Worm (Caenorhabditis elegans) whole organism, L3 larva: ENCODE results near the gene ets-5.

ENCODE experiments used
- R02D3.7 ChIP-seq: fragments of 150-350 bp; optimal IDR thresholded peaks from 2 replicates; lab custom pipeline; 2014; ENCODE audit warnings: missing biosample characterization, missing genetic modification characterization
- ZK546.5 ChIP-seq: sonication (generic microtip); optimal IDR thresholded peaks from 2 replicates; lab custom pipeline; 2017; ENCODE audit warnings: missing biosample characterization, missing genetic modification characterization
- aly-2 ChIP-seq: fragments of 150-350 bp; optimal IDR thresholded peaks from 2 replicates; lab custom pipeline; 2014; ENCODE audit warnings: missing biosample characterization, missing genetic modification characterization
- ama-1 ChIP-seq: fragments of 150-350 bp; optimal IDR thresholded peaks from 2 replicates; lab custom pipeline; 2018
- ceh-16 ChIP-seq: sonication (generic microtip); optimal IDR thresholded peaks from 2 replicates; lab custom pipeline; 2017; ENCODE audit warnings: missing biosample characterization, missing genetic modification characterization
- ceh-28 ChIP-seq: fragments of 150-350 bp; optimal IDR thresholded peaks from 2 replicates; lab custom pipeline; 2014; ENCODE audit warnings: missing biosample characterization, missing genetic modification reagents, missing genetic modification characterization
- ceh-82 ChIP-seq: fragments of 150-350 bp; optimal IDR thresholded peaks from 2 replicates; lab custom pipeline; 2014; ENCODE audit warnings: missing biosample characterization, missing genetic modification characterization
- ceh-9 ChIP-seq: sonication (generic microtip); optimal IDR thresholded peaks from 2 replicates; lab custom pipeline; 2018; ENCODE audit warnings: missing biosample characterization, missing genetic modification characterization
- daf-12 ChIP-seq: fragments of 150-350 bp; optimal IDR thresholded peaks from 2 replicates; lab custom pipeline; 2014; ENCODE audit warnings: missing biosample characterization, missing genetic modification reagents, missing genetic modification characterization
- egl-27 ChIP-seq: sonication (generic microtip); optimal IDR thresholded peaks from 4 replicates; lab custom pipeline; 2017; ENCODE audit warnings: missing biosample characterization, missing genetic modification reagents, missing genetic modification characterization
- egl-5 ChIP-seq: fragments of 150-350 bp; optimal IDR thresholded peaks from 2 replicates; lab custom pipeline; 2017; ENCODE audit warnings: missing biosample characterization, missing genetic modification reagents, missing genetic modification characterization, inconsistent platforms
- elt-1 ChIP-seq: fragments of 150-350 bp; optimal IDR thresholded peaks from 2 replicates; lab custom pipeline; 2014; ENCODE audit warnings: missing biosample characterization, missing genetic modification characterization
- elt-2 ChIP-seq: sonication (generic microtip); optimal IDR thresholded peaks from 2 replicates; lab custom pipeline; 2016; ENCODE audit warnings: missing genetic modification reagents, mild to moderate bottlenecking, missing genetic modification characterization, missing compliant biosample characterization
- elt-3 ChIP-seq, 3 experiments: fragments of 150-350 bp in 1 of 3; sonication (generic microtip) in 2 of 3; optimal IDR thresholded peaks; 2 replicates in 2 of 3; 4 replicates in 1 of 3; lab custom pipeline; 2014 to 2017; ENCODE audit warnings: missing biosample characterization in 3 of 3, missing genetic modification characterization in 3 of 3
- eor-1 ChIP-seq, 2 experiments: fragments of 150-350 bp; optimal IDR thresholded peaks; 2 replicates each; lab custom pipeline; 2014 to 2018; ENCODE audit warnings: missing biosample characterization in 2 of 2, missing genetic modification characterization in 2 of 2
- fkh-10 ChIP-seq: sonication (generic microtip); optimal IDR thresholded peaks from 2 replicates; lab custom pipeline; 2017; ENCODE audit warnings: missing biosample characterization, missing genetic modification reagents, missing genetic modification characterization
- fkh-2 ChIP-seq: fragments of 150-350 bp; optimal IDR thresholded peaks from 2 replicates; lab custom pipeline; 2014; ENCODE audit warnings: missing biosample characterization, missing genetic modification reagents, missing genetic modification characterization
- fos-1 ChIP-seq: fragments of 150-350 bp; optimal IDR thresholded peaks from 2 replicates; lab custom pipeline; 2014; ENCODE audit warnings: missing biosample characterization, missing genetic modification characterization
- hmg-11 ChIP-seq: sonication (generic microtip); optimal IDR thresholded peaks from 2 replicates; lab custom pipeline; 2016; ENCODE audit warnings: missing genetic modification characterization, missing compliant biosample characterization
- jun-1 ChIP-seq: fragments of 150-350 bp; optimal IDR thresholded peaks from 2 replicates; lab custom pipeline; 2014; ENCODE audit warnings: missing biosample characterization, missing genetic modification reagents, missing genetic modification characterization
- lin-15B ChIP-seq: fragments of 150-350 bp; optimal IDR thresholded peaks from 2 replicates; lab custom pipeline; 2014; ENCODE audit warnings: missing biosample characterization, missing genetic modification characterization
- lin-39 ChIP-seq: fragments of 150-350 bp; optimal IDR thresholded peaks from 2 replicates; lab custom pipeline; 2018; ENCODE audit warnings: missing biosample characterization, missing genetic modification reagents, missing genetic modification characterization
- lsy-12 ChIP-seq: sonication (generic microtip); optimal IDR thresholded peaks from 2 replicates; lab custom pipeline; 2016; ENCODE audit warnings: mild to moderate bottlenecking, missing genetic modification characterization, missing compliant biosample characterization
- mdl-1 ChIP-seq: fragments of 150-350 bp; optimal IDR thresholded peaks from 2 replicates; lab custom pipeline; 2014; ENCODE audit warnings: missing biosample characterization, missing genetic modification characterization
- mml-1 ChIP-seq: fragments of 150-350 bp; sonication (generic microtip); optimal IDR thresholded peaks from 3 replicates; lab custom pipeline; 2014; ENCODE audit warnings: missing biosample characterization, missing genetic modification characterization
- nfya-1 ChIP-seq: sonication (generic microtip); optimal IDR thresholded peaks from 2 replicates; lab custom pipeline; 2017; ENCODE audit warnings: missing genetic modification characterization, mild to moderate bottlenecking, missing compliant biosample characterization, antibody characterized with exemption, moderate library complexity; ENCODE audit not compliant: insufficient read depth
- nhr-11 ChIP-seq: fragments of 150-350 bp; optimal IDR thresholded peaks from 2 replicates; lab custom pipeline; 2014; ENCODE audit warnings: missing biosample characterization, missing genetic modification characterization
- nhr-12 ChIP-seq: fragments of 150-350 bp; optimal IDR thresholded peaks from 2 replicates; lab custom pipeline; 2014; ENCODE audit warnings: missing biosample characterization, missing genetic modification characterization
- nhr-23 ChIP-seq: fragments of 150-350 bp; optimal IDR thresholded peaks from 2 replicates; lab custom pipeline; 2014; ENCODE audit warnings: missing biosample characterization, missing genetic modification reagents, missing genetic modification characterization
- nhr-237 ChIP-seq: fragments of 150-350 bp; optimal IDR thresholded peaks from 2 replicates; lab custom pipeline; 2014; ENCODE audit warnings: missing biosample characterization, missing genetic modification characterization
- nhr-25 ChIP-seq: sonication (generic microtip); optimal IDR thresholded peaks from 2 replicates; lab custom pipeline; 2017; ENCODE audit warnings: missing biosample characterization, missing genetic modification characterization
- nhr-28 ChIP-seq: fragments of 150-350 bp; optimal IDR thresholded peaks from 2 replicates; lab custom pipeline; 2014; ENCODE audit warnings: missing biosample characterization, missing genetic modification characterization
- nhr-43 ChIP-seq: sonication (generic microtip); optimal IDR thresholded peaks from 2 replicates; lab custom pipeline; 2016; ENCODE audit warnings: mild to moderate bottlenecking, missing genetic modification characterization, missing compliant biosample characterization; ENCODE audit not compliant: poor library complexity, severe bottlenecking
- nhr-67 ChIP-seq: fragments of 150-350 bp; optimal IDR thresholded peaks from 2 replicates; lab custom pipeline; 2014; ENCODE audit warnings: missing biosample characterization, missing genetic modification characterization
- nhr-76 ChIP-seq: fragments of 150-350 bp; sonication (generic microtip); optimal IDR thresholded peaks from 5 replicates; lab custom pipeline; 2014; ENCODE audit warnings: missing biosample characterization, missing genetic modification characterization
- nhr-77 ChIP-seq: fragments of 150-350 bp; optimal IDR thresholded peaks from 2 replicates; lab custom pipeline; 2014; ENCODE audit warnings: missing biosample characterization, missing genetic modification characterization
- pha-4 ChIP-seq: fragments of 150-350 bp; optimal IDR thresholded peaks from 2 replicates; lab custom pipeline; 2014; ENCODE audit warnings: missing biosample characterization, missing genetic modification reagents, missing genetic modification characterization
- pqm-1 ChIP-seq: fragments of 150-350 bp; optimal IDR thresholded peaks from 2 replicates; lab custom pipeline; 2017; ENCODE audit warnings: missing biosample characterization, missing genetic modification characterization, inconsistent platforms
- sea-2 ChIP-seq: fragments of 150-350 bp; sonication (generic microtip); optimal IDR thresholded peaks from 4 replicates; lab custom pipeline; 2014; ENCODE audit warnings: missing biosample characterization, missing genetic modification reagents, missing genetic modification characterization
- skn-1 ChIP-seq: fragments of 150-350 bp; optimal IDR thresholded peaks from 2 replicates; lab custom pipeline; 2014; ENCODE audit warnings: missing biosample characterization, missing genetic modification characterization
- snpc-4 ChIP-seq: fragments of 150-350 bp; optimal IDR thresholded peaks from 2 replicates; lab custom pipeline; 2014; ENCODE audit warnings: missing biosample characterization, missing genetic modification characterization
- tbx-2 ChIP-seq: sonication (generic microtip); optimal IDR thresholded peaks from 2 replicates; lab custom pipeline; 2016; ENCODE audit warnings: mild to moderate bottlenecking, missing genetic modification characterization, missing compliant biosample characterization
- unc-39 ChIP-seq: sonication (generic microtip); optimal IDR thresholded peaks from 4 replicates; lab custom pipeline; 2017; ENCODE audit warnings: missing biosample characterization, missing genetic modification characterization
- unc-62 ChIP-seq: fragments of 150-350 bp; sonication (generic microtip); optimal IDR thresholded peaks from 4 replicates; lab custom pipeline; 2014; ENCODE audit warnings: missing biosample characterization, missing genetic modification reagents, missing genetic modification characterization
- zag-1 ChIP-seq: fragments of 150-350 bp; optimal IDR thresholded peaks from 2 replicates; lab custom pipeline; 2014; ENCODE audit warnings: missing biosample characterization, missing genetic modification characterization
- ztf-11 ChIP-seq: fragments of 150-350 bp; optimal IDR thresholded peaks from 2 replicates; lab custom pipeline; 2014; ENCODE audit warnings: missing biosample characterization, missing genetic modification characterization
- ztf-4 ChIP-seq: fragments of 150-350 bp; optimal IDR thresholded peaks from 2 replicates; lab custom pipeline; 2014; ENCODE audit warnings: missing biosample characterization, missing genetic modification characterization

Gene ets-5

ce11 chrX:5084080-5084479 is 246 bp downstream of the ets-5 start:
- TF ChIP-seq ztf-4 (tag; lab: Kevin White, UChicago) (no peak), elt-2 (tag; lab: Kevin White, UChicago) (no peak), nhr-23 (tag; lab: Kevin White, UChicago) (no peak), pha-4 (tag; lab: Kevin White, UChicago) (no peak), nfya-1 (tag; lab: Kevin White, UChicago) (no peak), nhr-237 (tag; lab: Kevin White, UChicago) (no peak)

- TF ChIP-seq nfya-1 (tag; lab: Kevin White, UChicago) = peak; percentile 31
- no peak for TF ChIP-seq tbx-2 (tag; lab: Kevin White, UChicago)
- no peak for TF ChIP-seq snpc-4 (tag; lab: Kevin White, UChicago)
- TF ChIP-seq mdl-1 = no peak
- peak; percentile 32 for TF ChIP-seq nhr-25
These were observed 5.0 kb downstream of the ets-5 start for ce11 chrX:5079297-5079696.

ce11 chrX:5077696-5078343 is 6.5 kb downstream of the ets-5 start, which contains the start of gene cal-5:
Gene cal-5 (minus strand): TSS chrX:5077961.
- TF ChIP-seq egl-27 (tag; lab: Kevin White, UChicago) (no peak), nhr-23 (tag; lab: Kevin White, UChicago) (peak; percentile 59), ztf-4 (tag; lab: Kevin White, UChicago) (no peak), lsy-12 (tag; lab: Kevin White, UChicago) (peak; percentile 21), fkh-2 (tag; lab: Kevin White, UChicago) (no peak), nhr-43 (tag; lab: Kevin White, UChicago) (no peak), tbx-2 (tag; lab: Kevin White, UChicago) (peak; percentile 12), nhr-76 (tag; lab: Kevin White, UChicago) (no peak), ceh-9 (tag; lab: Kevin White, UChicago) (no peak), nhr-25 (peak; percentile 68), zag-1 (tag; lab: Kevin White, UChicago) (no peak), egl-5 (tag; lab: Kevin White, UChicago) (no peak), mml-1 (no peak), sea-2 (no peak), unc-39 (no peak), nfya-1 (tag; lab: Kevin White, UChicago) (no peak), unc-62 (GFP tag; lab: Kevin White, UChicago) (no peak), ztf-11 (tag; lab: Kevin White, UChicago) (no peak), pha-4 (tag; lab: Kevin White, UChicago) (peak; percentile 25), ceh-28 (no peak), nhr-12 (tag; lab: Kevin White, UChicago) (no peak), lin-39 (tag; lab: Kevin White, UChicago) (no peak), nhr-28 (no peak), nhr-11 (tag; lab: Kevin White, UChicago) (no peak), nhr-67 (tag; lab: Kevin White, UChicago) (no peak), mdl-1 (no peak), fkh-10 (GFP tag; lab: Kevin White, UChicago) (no peak), snpc-4 (tag; lab: Kevin White, UChicago) (no peak), lin-15B (tag; lab: Kevin White, UChicago) (no peak), skn-1 (no peak), jun-1 (tag; lab: Kevin White, UChicago) (no peak), ceh-16 (tag; lab: Kevin White, UChicago) (no peak), elt-2 (tag; lab: Kevin White, UChicago) (peak; percentile 89), R02D3.7 (tag; lab: Kevin White, UChicago) (no peak), pqm-1 (peak; percentile 64), eor-1 (tag; optimal IDR thresholded peaks at IDR 0.05; lab: Kevin White, UChicago) (no peak), ama-1 (peak; percentile 58), nhr-77 (no peak), elt-1 (no peak), elt-3 (tag; optimal IDR thresholded peaks at IDR 0.05; lab: Kevin White, UChicago) (no peak), ZK546.5 (no peak), hmg-11 (peak; percentile 21), daf-12 (tag; lab: Kevin White, UChicago) (no peak), ceh-82 (tag; lab: Kevin White, UChicago) (no peak), aly-2 (tag; lab: Kevin White, UChicago) (no peak), nhr-237 (tag; lab: Kevin White, UChicago) (no peak), fos-1 (tag; lab: Kevin White, UChicago) (no peak)
